Worm (Caenorhabditis elegans) whole organism, L4 larva: ENCODE results near the gene dnj-26.

Source experiments
- R02D3.7 ChIP-seq: fragments of 150-350 bp; sonication (generic microtip); optimal IDR thresholded peaks from 3 replicates; lab custom pipeline; 2014; ENCODE audit warnings: missing biosample characterization, missing genetic modification characterization
- ZK546.5 ChIP-seq, 2 experiments: sonication (generic microtip); optimal IDR thresholded peaks; 2 replicates each; lab custom pipeline; 2017; ENCODE audit warnings: missing biosample characterization in 2 of 2, missing genetic modification characterization in 2 of 2
- cey-2 ChIP-seq: sonication (generic microtip); optimal IDR thresholded peaks from 3 replicates; lab custom pipeline; 2017; ENCODE audit warnings: missing genetic modification characterization, mild to moderate bottlenecking, missing compliant biosample characterization, antibody characterized with exemption, borderline replicate concordance; ENCODE audit not compliant: insufficient read depth
- dpl-1 ChIP-seq: fragments of 150-350 bp; optimal IDR thresholded peaks from 2 replicates; lab custom pipeline; 2014; ENCODE audit warnings: missing biosample characterization, missing genetic modification reagents, missing genetic modification characterization
- egl-27 ChIP-seq: sonication (generic microtip); optimal IDR thresholded peaks from 3 replicates; lab custom pipeline; 2017; ENCODE audit warnings: missing biosample characterization, missing genetic modification reagents, missing genetic modification characterization
- lin-15B ChIP-seq: fragments of 150-350 bp; sonication (generic microtip); optimal IDR thresholded peaks from 3 replicates; lab custom pipeline; 2014; ENCODE audit warnings: missing biosample characterization, missing genetic modification characterization
- lin-39 ChIP-seq: fragments of 150-350 bp; optimal IDR thresholded peaks from 2 replicates; lab custom pipeline; 2014; ENCODE audit warnings: missing biosample characterization, missing genetic modification reagents, missing genetic modification characterization
- nhr-237 ChIP-seq: sonication (generic microtip); optimal IDR thresholded peaks from 2 replicates; lab custom pipeline; 2017; ENCODE audit warnings: missing biosample characterization, missing genetic modification characterization
- nhr-25 ChIP-seq: sonication (generic microtip); optimal IDR thresholded peaks from 2 replicates; lab custom pipeline; 2017; ENCODE audit warnings: missing genetic modification characterization, mild to moderate bottlenecking, missing compliant biosample characterization, antibody characterized with exemption, moderate library complexity, borderline replicate concordance; ENCODE audit not compliant: insufficient read depth
- nhr-28 ChIP-seq: fragments of 150-350 bp; optimal IDR thresholded peaks from 2 replicates; lab custom pipeline; 2014; ENCODE audit warnings: missing biosample characterization, missing genetic modification characterization
- nhr-48 ChIP-seq: sonication (generic microtip); optimal IDR thresholded peaks from 2 replicates; lab custom pipeline; 2016; ENCODE audit warnings: mild to moderate bottlenecking, missing genetic modification characterization, missing compliant biosample characterization
- pqm-1 ChIP-seq: sonication (generic microtip); optimal IDR thresholded peaks from 2 replicates; lab custom pipeline; 2017; ENCODE audit warnings: missing biosample characterization, missing genetic modification characterization

DNA sequence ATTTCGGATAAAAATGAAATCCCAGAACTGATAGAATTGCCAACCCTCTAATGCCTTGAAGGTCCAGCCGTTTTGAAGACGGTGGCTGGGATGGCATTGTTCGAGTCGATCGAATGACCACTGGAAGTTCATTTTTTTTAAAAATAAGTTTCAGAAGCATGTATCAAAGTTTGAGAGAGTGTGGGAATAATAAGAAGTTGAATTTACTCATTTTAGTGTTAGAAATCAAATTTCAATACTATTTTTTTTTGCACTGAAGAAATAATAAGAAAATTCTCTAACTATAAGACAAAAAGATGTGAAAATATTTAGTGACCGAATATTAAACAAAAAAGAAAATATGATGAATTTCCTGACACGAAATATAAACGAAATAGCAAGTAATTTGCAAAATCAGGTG lies 48.7 kb upstream of the dnj-26 start, which contains the start of gene oac-59:
- TF ChIP-seq lin-15B (tag; lab: Kevin White, UChicago) (no peak), pqm-1 (tag; lab: Kevin White, UChicago) (no peak), cey-2 (tag; lab: Kevin White, UChicago) (no peak), nhr-25 (tag; lab: Kevin White, UChicago) (no peak), ZK546.5 (tag; optimal IDR thresholded peaks at IDR 0.05; lab: Kevin White, UChicago) (no peak), lin-39 (tag; lab: Kevin White, UChicago) (no peak), R02D3.7 (tag; lab: Kevin White, UChicago) (no peak), nhr-48 (no peak), nhr-237 (no peak), nhr-28 (tag; lab: Kevin White, UChicago) (no peak), egl-27 (tag; lab: Kevin White, UChicago) (no peak), dpl-1 (GFP tag; lab: Kevin White, UChicago) (no peak)
